Fruit fly (Drosophila melanogaster) whole organism, adult: ENCODE measurements around the gene aux.

Experiments used
- CG14711 ChIP-seq: fragments of 200-800 bp; sonication (Bioruptor generic); optimal IDR thresholded peaks from 2 replicates; lab custom pipeline; 2018; ENCODE audit warnings: missing biosample characterization, mild to moderate bottlenecking, missing genetic modification characterization, moderate library complexity
- CG5204 ChIP-seq: fragments of 200-800 bp; sonication (Bioruptor generic); optimal IDR thresholded peaks from 2 replicates; lab custom pipeline; 2016; ENCODE audit warnings: missing biosample characterization, missing genetic modification characterization
- CG7101 ChIP-seq: fragments of 200-800 bp; sonication (Bioruptor generic); optimal IDR thresholded peaks from 2 replicates; lab custom pipeline; 2018; ENCODE audit warnings: missing biosample characterization, mild to moderate bottlenecking, missing genetic modification characterization, moderate library complexity
- bab1 ChIP-seq: fragments of 200-800 bp; sonication (Bioruptor generic); optimal IDR thresholded peaks from 3 replicates; lab custom pipeline; 2019; ENCODE audit warnings: missing biosample characterization, mild to moderate bottlenecking, missing genetic modification characterization, moderate library complexity

DNA sequence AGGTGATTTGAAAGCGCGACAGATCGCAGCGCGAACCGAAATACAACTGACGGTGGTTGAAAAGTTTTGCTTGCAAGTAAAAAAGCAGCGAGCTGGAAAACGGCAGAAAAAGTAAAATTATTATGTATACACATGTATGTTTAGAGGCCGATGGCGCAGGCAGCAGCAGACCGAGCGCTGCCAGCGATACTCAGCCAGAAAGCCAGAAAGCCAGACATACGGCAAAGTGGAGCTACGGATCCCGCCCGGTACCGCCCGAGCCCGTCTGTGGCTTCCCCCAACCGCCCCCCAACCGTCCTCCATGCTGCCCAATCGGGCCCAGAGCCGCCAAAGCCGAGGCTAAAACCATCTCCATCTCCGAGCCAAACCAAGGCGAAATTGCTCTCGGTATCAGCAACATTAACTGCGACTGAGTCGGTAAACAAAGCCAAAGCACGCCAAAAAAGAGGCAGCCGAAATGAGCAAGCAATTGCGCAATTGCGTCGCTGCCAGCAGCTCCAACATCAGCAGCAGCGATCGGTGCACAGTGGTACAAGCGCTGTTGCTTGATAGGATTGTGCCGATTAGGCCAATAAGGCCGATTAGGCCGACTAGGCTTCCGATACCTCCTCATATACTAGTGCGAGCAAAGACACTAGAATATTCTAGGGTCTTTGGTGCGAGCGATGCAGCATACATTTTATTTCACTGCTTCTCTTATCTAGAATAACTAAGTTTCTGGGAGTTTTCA, 3.8 kb downstream of the aux start, which contains the start of gene CG14636:
- TF ChIP-seq bab1 (no peak), CG14711 (no peak), CG7101 (tag; lab: Kevin White, UChicago) (no peak), CG5204 (GFP tag; lab: Kevin White, UChicago) (no peak)
